Fruit fly (Drosophila melanogaster) whole organism, embryonic: ENCODE results near the gene CG9674.

Experiments
- BEAF-32 ChIP-seq: fragments of 200-800 bp; sonication (Bioruptor generic); optimal IDR thresholded peaks from 3 replicates; lab custom pipeline; 2017; ENCODE audit warnings: missing biosample characterization, missing genetic modification characterization, mild to moderate bottlenecking, moderate library complexity, missing genetic modification reagents
- C15 ChIP-seq: fragments of 200-800 bp; sonication (Bioruptor generic); IDR thresholded peaks from 3 replicates; pipeline ENCODE4 v1.3.6; 2022; ENCODE audit warnings: missing biosample characterization, missing genetic modification characterization
- CG10959 ChIP-seq: fragments of 200-800 bp; sonication (Bioruptor generic); IDR thresholded peaks from 2 replicates; pipeline ENCODE4 v1.3.6; 2022; ENCODE audit warnings: missing biosample characterization, missing genetic modification characterization
- CG12236 ChIP-seq: fragments of 200-800 bp; sonication (Bioruptor generic); optimal IDR thresholded peaks from 2 replicates; lab custom pipeline; 2016; ENCODE audit warnings: missing biosample characterization, missing genetic modification characterization
- CG12659 ChIP-seq: fragments of 200-800 bp; sonication (Bioruptor generic); optimal IDR thresholded peaks from 3 replicates; lab custom pipeline; 2017; ENCODE audit warnings: mild to moderate bottlenecking, missing biosample characterization, missing genetic modification reagents, missing genetic modification characterization
- CG15479 ChIP-seq: fragments of 200-800 bp; sonication (Bioruptor generic); optimal IDR thresholded peaks from 3 replicates; lab custom pipeline; 2019; ENCODE audit warnings: missing biosample characterization, mild to moderate bottlenecking, missing genetic modification characterization, moderate library complexity
- CG17186 ChIP-seq: fragments of 200-800 bp; sonication (Bioruptor generic); optimal IDR thresholded peaks from 3 replicates; lab custom pipeline; 2017; ENCODE audit warnings: missing biosample characterization, missing genetic modification reagents, missing genetic modification characterization
- CG17385 ChIP-seq: fragments of 200-800 bp; sonication (Bioruptor generic); optimal IDR thresholded peaks from 3 replicates; lab custom pipeline; 2018; ENCODE audit warnings: missing biosample characterization, mild to moderate bottlenecking, missing genetic modification characterization
- CG18262 ChIP-seq: fragments of 200-800 bp; optimal IDR thresholded peaks from 3 replicates; lab custom pipeline; 2019; ENCODE audit warnings: missing biosample characterization, mild to moderate bottlenecking, missing genetic modification characterization, moderate library complexity
- CG18599 ChIP-seq: fragments of 200-800 bp; sonication (Bioruptor generic); optimal IDR thresholded peaks from 3 replicates; lab custom pipeline; 2017; ENCODE audit warnings: missing biosample characterization, missing genetic modification characterization, mild to moderate bottlenecking, moderate library complexity, missing genetic modification reagents
- CG32772 ChIP-seq: fragments of 200-800 bp; sonication (Bioruptor generic); IDR thresholded peaks from 2 replicates; pipeline ENCODE4 v1.3.6; 2022; ENCODE audit warnings: missing biosample characterization, missing genetic modification characterization
- CG4730 ChIP-seq: fragments of 200-800 bp; sonication (Bioruptor generic); IDR thresholded peaks from 2 replicates; pipeline ENCODE4 v1.3.6; 2022; ENCODE audit warnings: missing biosample characterization, missing genetic modification characterization
- CG6254 ChIP-seq: fragments of 200-800 bp; sonication (Bioruptor generic); optimal IDR thresholded peaks from 3 replicates; lab custom pipeline; 2017; ENCODE audit warnings: mild to moderate bottlenecking, missing biosample characterization, missing genetic modification reagents, missing genetic modification characterization
- CG6654 ChIP-seq: fragments of 200-800 bp; sonication (Bioruptor generic); optimal IDR thresholded peaks from 2 replicates; lab custom pipeline; 2017; ENCODE audit warnings: missing biosample characterization, mild to moderate bottlenecking, missing genetic modification characterization
- CG6813 ChIP-seq: fragments of 200-800 bp; sonication (Bioruptor generic); optimal IDR thresholded peaks from 2 replicates; lab custom pipeline; 2017; ENCODE audit warnings: missing biosample characterization, missing genetic modification characterization, mild to moderate bottlenecking, moderate library complexity, missing genetic modification reagents
- CG8924 ChIP-seq: fragments of 200-800 bp; optimal IDR thresholded peaks from 3 replicates; lab custom pipeline; 2019; ENCODE audit warnings: missing biosample characterization, mild to moderate bottlenecking, missing genetic modification characterization, moderate library complexity
- CG9817 ChIP-seq: fragments of 200-800 bp; sonication (Bioruptor generic); optimal IDR thresholded peaks from 2 replicates; lab custom pipeline; 2018; ENCODE audit warnings: missing biosample characterization, mild to moderate bottlenecking, missing genetic modification characterization, moderate library complexity
- CG9932 ChIP-seq: fragments of 200-800 bp; sonication (Bioruptor generic); IDR thresholded peaks from 2 replicates; pipeline ENCODE4 v1.3.6; 2022; ENCODE audit warnings: missing biosample characterization, missing genetic modification characterization
- D ChIP-seq, 2 experiments: fragments of 200-800 bp in 1 of 2; fragments of >200 bp in 1 of 2; sonication (Bioruptor generic) in 1 of 2; optimal IDR thresholded peaks; 2 replicates in 1 of 2; 3 replicates in 1 of 2; lab custom pipeline; 2017; ENCODE audit warnings: mild to moderate bottlenecking in 1 of 2, missing biosample characterization in 1 of 2, missing genetic modification characterization in 1 of 2, missing genetic modification reagents in 1 of 2
- D19A ChIP-seq: fragments of 200-800 bp; optimal IDR thresholded peaks from 3 replicates; lab custom pipeline; 2019; ENCODE audit warnings: missing biosample characterization, mild to moderate bottlenecking, missing genetic modification characterization, moderate library complexity
- D19B ChIP-seq: fragments of 200-800 bp; sonication (Bioruptor generic); optimal IDR thresholded peaks from 2 replicates; lab custom pipeline; 2017; ENCODE audit warnings: missing biosample characterization, mild to moderate bottlenecking, missing genetic modification characterization
- Dfd ChIP-seq, 2 experiments: fragments of >200 bp; optimal IDR thresholded peaks; 2 replicates each; lab custom pipeline; 2017; ENCODE audit warnings: missing biosample characterization in 2 of 2, missing genetic modification characterization in 2 of 2
- Hr3 ChIP-seq: fragments of 200-800 bp; sonication (Bioruptor generic); optimal IDR thresholded peaks from 3 replicates; lab custom pipeline; 2016; ENCODE audit warnings: missing biosample characterization, missing genetic modification characterization
- Lhr ChIP-seq: fragments of 200-800 bp; sonication (Bioruptor generic); optimal IDR thresholded peaks from 3 replicates; lab custom pipeline; 2017; ENCODE audit warnings: mild to moderate bottlenecking, missing biosample characterization, missing genetic modification reagents, missing genetic modification characterization
- Ravus ChIP-seq: fragments of 200-800 bp; sonication (Bioruptor generic); IDR thresholded peaks from 2 replicates; pipeline ENCODE4 v1.3.6; 2022; ENCODE audit warnings: missing biosample characterization, missing genetic modification characterization
- Sry-β ChIP-seq: fragments of 200-800 bp; sonication (Bioruptor generic); optimal IDR thresholded peaks from 2 replicates; lab custom pipeline; 2018; ENCODE audit warnings: missing biosample characterization, mild to moderate bottlenecking, missing genetic modification characterization, moderate library complexity
- YL-1 ChIP-seq: fragments of 200-800 bp; sonication (Bioruptor generic); optimal IDR thresholded peaks from 3 replicates; lab custom pipeline; 2017; ENCODE audit warnings: missing biosample characterization, mild to moderate bottlenecking, missing genetic modification characterization
- bigmax ChIP-seq: fragments of 200-800 bp; sonication (Bioruptor generic); optimal IDR thresholded peaks from 2 replicates; lab custom pipeline; 2018; ENCODE audit warnings: missing biosample characterization, mild to moderate bottlenecking, missing genetic modification characterization
- cad ChIP-seq: fragments of >200 bp; optimal IDR thresholded peaks from 2 replicates; lab custom pipeline; 2017; ENCODE audit warnings: missing biosample characterization, missing genetic modification characterization
- croc ChIP-seq: fragments of 200-800 bp; sonication (Bioruptor generic); conservative IDR thresholded peaks from 3 replicates; pipeline ENCODE4 v1.3.6; 2022; ENCODE audit warnings: missing biosample characterization, missing genetic modification characterization
- emc ChIP-seq: fragments of 200-800 bp; sonication (Bioruptor generic); optimal IDR thresholded peaks from 2 replicates; lab custom pipeline; 2016; ENCODE audit warnings: missing biosample characterization, missing genetic modification characterization
- fru ChIP-seq: fragments of >200 bp; optimal IDR thresholded peaks from 2 replicates; lab custom pipeline; 2017
- grn ChIP-seq: fragments of 200-800 bp; sonication (Bioruptor generic); optimal IDR thresholded peaks from 3 replicates; lab custom pipeline; 2017; ENCODE audit warnings: missing biosample characterization, missing genetic modification characterization
- insv ChIP-seq, 2 experiments: fragments of 200-800 bp; sonication (Bioruptor generic); optimal IDR thresholded peaks; 3 replicates each; lab custom pipeline; 2016 to 2018; ENCODE audit warnings: missing biosample characterization in 2 of 2, missing genetic modification characterization in 2 of 2
- jigr1 ChIP-seq: fragments of 200-800 bp; sonication (Bioruptor generic); IDR thresholded peaks from 3 replicates; pipeline ENCODE4 v1.3.6; 2022; ENCODE audit warnings: missing biosample characterization, missing genetic modification characterization
- jumu ChIP-seq: fragments of 200-800 bp; sonication (Bioruptor generic); optimal IDR thresholded peaks from 3 replicates; lab custom pipeline; 2016; ENCODE audit warnings: missing biosample characterization, missing genetic modification characterization
- kni ChIP-seq: fragments of 200-800 bp; sonication (Bioruptor generic); optimal IDR thresholded peaks from 3 replicates; lab custom pipeline; 2017; ENCODE audit warnings: mild to moderate bottlenecking, missing biosample characterization, missing genetic modification reagents, missing genetic modification characterization
- knrl ChIP-seq: fragments of 200-800 bp; sonication (Bioruptor generic); IDR thresholded peaks from 3 replicates; pipeline ENCODE4 v1.3.6; 2022; ENCODE audit warnings: missing biosample characterization, missing genetic modification characterization; ENCODE audit not compliant: partially characterized antibody
- oc ChIP-seq: fragments of 200-800 bp; sonication (Bioruptor generic); optimal IDR thresholded peaks from 2 replicates; lab custom pipeline; 2018; ENCODE audit warnings: missing biosample characterization, mild to moderate bottlenecking, missing genetic modification characterization, moderate library complexity
- pros ChIP-seq: fragments of 200-800 bp; sonication (Bioruptor generic); optimal IDR thresholded peaks from 3 replicates; lab custom pipeline; 2019; ENCODE audit warnings: missing biosample characterization, mild to moderate bottlenecking, missing genetic modification characterization, moderate library complexity
- salm ChIP-seq: fragments of 200-800 bp; sonication (Bioruptor generic); optimal IDR thresholded peaks from 2 replicates; lab custom pipeline; 2018; ENCODE audit warnings: missing biosample characterization, mild to moderate bottlenecking, missing genetic modification characterization
- trem ChIP-seq: fragments of 200-800 bp; optimal IDR thresholded peaks from 3 replicates; lab custom pipeline; 2019; ENCODE audit warnings: missing biosample characterization, mild to moderate bottlenecking, missing genetic modification characterization, moderate library complexity
- ttk ChIP-seq: fragments of 200-800 bp; sonication (Bioruptor generic); IDR thresholded peaks from 2 replicates; pipeline ENCODE4 v2.1.2; 2022; ENCODE audit warnings: missing biosample characterization, missing genetic modification characterization
- twi ChIP-seq: fragments of 200-800 bp; optimal IDR thresholded peaks from 2 replicates; lab custom pipeline; 2019; ENCODE audit warnings: missing biosample characterization, mild to moderate bottlenecking, missing genetic modification characterization, moderate library complexity
- unc-4 ChIP-seq: fragments of 200-800 bp; sonication (Bioruptor generic); IDR thresholded peaks from 2 replicates; pipeline ENCODE4 v1.3.6; 2022; ENCODE audit warnings: missing biosample characterization, missing genetic modification characterization; ENCODE audit not compliant: partially characterized antibody
- vfl ChIP-seq: fragments of 200-800 bp; sonication (Bioruptor generic); optimal IDR thresholded peaks from 2 replicates; lab custom pipeline; 2016; ENCODE audit warnings: missing biosample characterization, missing genetic modification characterization
- wor ChIP-seq: fragments of 200-800 bp; sonication (Bioruptor generic); IDR thresholded peaks from 2 replicates; pipeline ENCODE4 v1.3.6; 2022; ENCODE audit warnings: missing biosample characterization, missing genetic modification characterization
- zen ChIP-seq: fragments of 200-800 bp; sonication (Bioruptor generic); optimal IDR thresholded peaks from 3 replicates; lab custom pipeline; 2018; ENCODE audit warnings: missing biosample characterization, mild to moderate bottlenecking, missing genetic modification characterization, moderate library complexity

CG9674 gene

dm6 chr3L:16772755-16773523, 34.6 kb downstream of the CG9674 start:
- TF ChIP-seq insv (GFP tag; optimal IDR thresholded peaks at IDR 0.05; lab: Kevin White, UChicago) (peak in 1 of 2 experiments; percentile 27), C15 (GFP tag; lab: Robert Waterston, UW) (0 out of 3 replicates have a peak, but pooled peaks have one; percentile 17), D (optimal IDR thresholded peaks at IDR 0.05; lab: Kevin White, UChicago) (peak; percentile 48), D (GFP tag; optimal IDR thresholded peaks at IDR 0.05; lab: Kevin White, UChicago) (no peak), Lhr (GFP tag; lab: Kevin White, UChicago) (no peak), Sry-β (GFP tag; lab: Kevin White, UChicago) (no peak), salm (tag; lab: Kevin White, UChicago) (no peak), cad (peak; percentile 11), D19B (GFP tag; lab: Kevin White, UChicago) (no peak), kni (GFP tag; lab: Kevin White, UChicago) (peak; percentile 20), oc (tag; lab: Kevin White, UChicago) (no peak), CG15479 (peak; percentile 72), twi (tag; lab: Kevin White, UChicago) (peak; percentile 74), knrl (GFP tag; lab: Robert Waterston, UW) (no peak), bigmax (GFP tag; lab: Kevin White, UChicago) (peak; percentile 45), zen (tag; lab: Kevin White, UChicago) (peak; percentile 99), pros (GFP tag; lab: Kevin White, UChicago) (peak; percentile 92)
- TF ChIP-seq, all 482 proteins: peak for 10

dm6 chr3L:16769866-16770265, 37.7 kb downstream of the CG9674 start:
- TF ChIP-seq vfl (GFP tag; lab: Kevin White, UChicago), result no peak
- TF ChIP-seq CG4730 (GFP tag; lab: Robert Waterston, UW), result peak; percentile 29; the same call in 1 of the 2 replicates
- peak; percentile 32 for TF ChIP-seq CG17385 (GFP tag; lab: Kevin White, UChicago)
- TF ChIP-seq Hr3 (GFP tag; lab: Kevin White, UChicago), result no peak
- TF ChIP-seq CG32772 (GFP tag; lab: Robert Waterston, UW), result peak; percentile 29; the same call in 1 of the 2 replicates
- TF ChIP-seq grn (GFP tag; lab: Kevin White, UChicago), result peak; percentile 35
- no peak for TF ChIP-seq ttk
- no peak for TF ChIP-seq Dfd (GFP tag; optimal IDR thresholded peaks at IDR 0.05; lab: Kevin White, UChicago)
- no peak for TF ChIP-seq CG18262 (tag; lab: Kevin White, UChicago)
- no peak for TF ChIP-seq wor
- TF ChIP-seq emc, result no peak
- TF ChIP-seq croc, result no peak
- TF ChIP-seq CG12659, result no peak
- no peak for TF ChIP-seq CG12236
- TF ChIP-seq CG9932, result no peak
- TF ChIP-seq CG6813 (GFP tag; lab: Kevin White, UChicago), result peak; percentile 52
- no peak for TF ChIP-seq fru (lab: Kevin White, UChicago)
- TF ChIP-seq CG6654 (GFP tag; lab: Kevin White, UChicago), result no peak
- TF ChIP-seq BEAF-32 (GFP tag; lab: Kevin White, UChicago), result no peak
- no peak for TF ChIP-seq Ravus (GFP tag; lab: Robert Waterston, UW)
- no peak for TF ChIP-seq CG18599 (GFP tag; lab: Kevin White, UChicago)
- peak; percentile 29 for TF ChIP-seq CG8924 (tag; lab: Kevin White, UChicago)
- TF ChIP-seq YL-1 (GFP tag; lab: Kevin White, UChicago), result no peak
- TF ChIP-seq trem (tag; lab: Kevin White, UChicago), result peak; percentile 6
- no peak for TF ChIP-seq unc-4
- no peak for TF ChIP-seq jigr1
- TF ChIP-seq CG9817 (tag; lab: Kevin White, UChicago), result no peak
- TF ChIP-seq D19A (tag; lab: Kevin White, UChicago), result no peak
- TF ChIP-seq jumu, result peak; percentile 3
- TF ChIP-seq CG6254 (GFP tag; lab: Kevin White, UChicago), result peak; percentile 66
- 0 out of 2 replicates have a peak, but pooled peaks have one; percentile 39 for TF ChIP-seq CG10959 (GFP tag; lab: Robert Waterston, UW)
- no peak for TF ChIP-seq CG17186
